Worm (Caenorhabditis elegans): ENCODE measurements around the gene acr-5.

acr-5 gene

ce11 chrIII:6464113-6464571 is 50.4 kb downstream of the acr-5 start (continued):
- TF ChIP-seq nhr-80 (tag; optimal IDR thresholded peaks at IDR 0.05), result peak; percentile 99
- TF ChIP-seq F22D6.2 (tag; optimal IDR thresholded peaks at IDR 0.05), result peak; percentile 49
- peak; percentile 94 for TF ChIP-seq chd-7 (tag; optimal IDR thresholded peaks at IDR 0.05)
- TF ChIP-seq die-1 (tag; optimal IDR thresholded peaks at IDR 0.05), result peak; percentile 47
- TF ChIP-seq rpc-1 (optimal IDR thresholded peaks at IDR 0.05), result no peak
- no peak for TF ChIP-seq rpc-1 (tag; optimal IDR thresholded peaks at IDR 0.05)
- no peak for TF ChIP-seq unc-62 (GFP tag; optimal IDR thresholded peaks at IDR 0.05)
- no peak for TF ChIP-seq tbx-9 (tag; optimal IDR thresholded peaks at IDR 0.05; ENCODE audit: borderline replicate concordance)
- TF ChIP-seq F52B5.7 (tag; optimal IDR thresholded peaks at IDR 0.05), result peak; percentile 79
- TF ChIP-seq ztf-25 (GFP tag; IDR thresholded peaks at IDR 0.05), result peak; percentile 47; the same call in 1 of the 2 replicates
- peak; percentile 95 for TF ChIP-seq dox-1 (GFP tag; IDR thresholded peaks at IDR 0.05)
- TF ChIP-seq Y53F4B.3 (GFP tag; IDR thresholded peaks at IDR 0.05), result no peak; the same call in 1 of the 2 replicates
- peak; percentile 80 for TF ChIP-seq hsf-1 (GFP tag; IDR thresholded peaks at IDR 0.05)
- TF ChIP-seq dpff-1 (tag; optimal IDR thresholded peaks at IDR 0.05), result no peak
- peak; percentile 95 for TF ChIP-seq attf-5 (GFP tag; optimal IDR thresholded peaks at IDR 0.05)
- TF ChIP-seq sea-2 (GFP tag; IDR thresholded peaks at IDR 0.05), result no peak
- no peak for TF ChIP-seq hlh-12 (tag; optimal IDR thresholded peaks at IDR 0.05)
- TF ChIP-seq gei-17 (GFP tag; optimal IDR thresholded peaks at IDR 0.05), result no peak
- TF ChIP-seq lin-26 (GFP tag; IDR thresholded peaks at IDR 0.05), result peak; percentile 59; the same call in 1 of the 2 replicates
- TF ChIP-seq him-1 (tag; optimal IDR thresholded peaks at IDR 0.05), result no peak
- TF ChIP-seq sdz-38 (tag; optimal IDR thresholded peaks at IDR 0.05), result no peak
- peak; percentile 94 for TF ChIP-seq Y95B8A.8 (GFP tag; IDR thresholded peaks at IDR 0.05)
- peak in 1 of 3 experiments; percentile 79 for TF ChIP-seq lin-35 (GFP tag; optimal IDR thresholded peaks at IDR 0.05)
- 0 out of 2 replicates have a peak, but pooled peaks have one; percentile 66 for TF ChIP-seq ztf-28 (GFP tag; IDR thresholded peaks at IDR 0.05)
- peak; percentile 63 for TF ChIP-seq rcor-1 (GFP tag; IDR thresholded peaks at IDR 0.05)
- peak; percentile 77 for TF ChIP-seq F33H1.4 (GFP tag; IDR thresholded peaks at IDR 0.05)
- peak; percentile 88 for TF ChIP-seq madf-3 (GFP tag; IDR thresholded peaks at IDR 0.05)
- peak; percentile 90 for TF ChIP-seq ceh-27 (GFP tag; optimal IDR thresholded peaks at IDR 0.05)
- TF ChIP-seq F57C9.4 (tag; optimal IDR thresholded peaks at IDR 0.05), result no peak
- TF ChIP-seq F23B12.7 (tag; optimal IDR thresholded peaks at IDR 0.05; ENCODE audit: insufficient read depth), result no peak
- TF ChIP-seq B0336.3 (GFP tag; IDR thresholded peaks at IDR 0.05), result peak; percentile 98
- TF ChIP-seq mel-28 (tag; optimal IDR thresholded peaks at IDR 0.05; ENCODE audit: borderline replicate concordance), result peak; percentile 20
- no peak for TF ChIP-seq snpc-1.1 (tag; optimal IDR thresholded peaks at IDR 0.05; ENCODE audit: insufficient read depth)
- TF ChIP-seq B0019.2 (GFP tag; conservative IDR thresholded peaks at IDR 0.05), result 0 out of 2 replicates have a peak, but pooled peaks have one; percentile 17
- no peak for TF ChIP-seq ceh-40 (GFP tag; IDR thresholded peaks at IDR 0.05)
- TF ChIP-seq xnd-1 (tag; optimal IDR thresholded peaks at IDR 0.05), result peak; percentile 57
- peak; percentile 89 for TF ChIP-seq ekl-4 (GFP tag; IDR thresholded peaks at IDR 0.05)
- no peak for TF ChIP-seq mxl-1 (tag; optimal IDR thresholded peaks at IDR 0.05)
- peak; percentile 70; the same call in 1 of the 2 replicates for TF ChIP-seq aptf-3 (GFP tag; IDR thresholded peaks at IDR 0.05)
- TF ChIP-seq C06A6.2 (GFP tag; conservative IDR thresholded peaks at IDR 0.05), result peak; percentile 86
- TF ChIP-seq pha-4 (tag; optimal IDR thresholded peaks at IDR 0.05), result peak; percentile 23
- TF ChIP-seq K12H6.12 (tag; optimal IDR thresholded peaks at IDR 0.05), result peak; percentile 86
- no peak for TF ChIP-seq ztf-6 (GFP tag; IDR thresholded peaks at IDR 0.05)
- TF ChIP-seq hmg-1.2 (GFP tag; IDR thresholded peaks at IDR 0.05), result peak; percentile 66
- peak; percentile 89 for TF ChIP-seq mcd-1 (GFP tag; IDR thresholded peaks at IDR 0.05)
- TF ChIP-seq repo-1 (tag; optimal IDR thresholded peaks at IDR 0.05), result peak; percentile 88
- peak; percentile 73 for TF ChIP-seq madf-8 (GFP tag; conservative IDR thresholded peaks at IDR 0.05)
- TF ChIP-seq ceh-79 (tag; optimal IDR thresholded peaks at IDR 0.05), result peak; percentile 45
- no peak for TF ChIP-seq egl-18 (GFP tag; IDR thresholded peaks at IDR 0.05)
- TF ChIP-seq egrh-3 (GFP tag; IDR thresholded peaks at IDR 0.05), result peak; percentile 97
